Fruit fly (Drosophila melanogaster): Measurements from ENCODE around the gene kirre.

DNA sequence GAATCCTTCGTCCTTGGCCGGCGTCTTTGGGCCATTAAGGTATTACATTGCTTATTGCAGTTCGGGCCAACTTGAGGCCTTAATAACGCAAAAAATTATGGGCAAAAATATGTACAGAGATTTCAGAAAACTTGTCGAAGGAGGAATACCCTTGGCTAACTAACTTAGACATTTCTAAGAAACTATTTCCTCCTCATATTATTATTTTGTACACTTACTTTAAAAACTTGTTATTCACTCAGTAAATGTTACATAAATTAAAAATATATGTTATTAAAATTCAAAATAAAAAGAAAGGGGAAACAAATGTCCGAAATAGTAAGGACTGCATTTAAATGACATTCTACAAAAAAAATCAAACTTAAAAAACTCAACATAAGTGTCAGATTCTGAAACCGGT lies 273.1 kb downstream of the kirre start:
- no peak for TF ChIP-seq CG32264 (GFP tag; optimal IDR thresholded peaks at IDR 0.05)
- TF ChIP-seq Hr83 (GFP tag; optimal IDR thresholded peaks at IDR 0.05; ENCODE audit: poor library complexity, severe bottlenecking) = no peak
- no peak for TF ChIP-seq Dfd (GFP tag; optimal IDR thresholded peaks at IDR 0.05)

Data from whole organism, wandering third instar larva.